Worm (Caenorhabditis elegans) whole organism, late embryonic: ENCODE data around the gene ugt-43.

Source experiments
- C08G9.2 ChIP-seq: sonication (generic microtip); optimal IDR thresholded peaks from 2 replicates; lab custom pipeline; 2016; ENCODE audit warnings: mild to moderate bottlenecking, missing genetic modification characterization, moderate library complexity, missing compliant biosample characterization
- K02D7.2 ChIP-seq: sonication (generic microtip); optimal IDR thresholded peaks from 2 replicates; lab custom pipeline; 2017; ENCODE audit warnings: mild to moderate bottlenecking, missing genetic modification characterization, missing compliant biosample characterization
- T23F11.4 ChIP-seq: fragments of 200-800 bp; sonication (Bioruptor generic); optimal IDR thresholded peaks from 2 replicates; lab custom pipeline; 2018; ENCODE audit warnings: mild to moderate bottlenecking, missing genetic modification characterization, missing compliant biosample characterization
- Y22D7AL.16 ChIP-seq: sonication (generic microtip); optimal IDR thresholded peaks from 2 replicates; lab custom pipeline; 2016; ENCODE audit warnings: missing genetic modification characterization, missing compliant biosample characterization
- ama-1 ChIP-seq: fragments of 150-350 bp; optimal IDR thresholded peaks from 2 replicates; lab custom pipeline; 2014
- ceh-14 ChIP-seq: sonication (generic microtip); optimal IDR thresholded peaks from 2 replicates; lab custom pipeline; 2016; ENCODE audit warnings: missing genotype, missing genetic modification characterization, missing compliant biosample characterization
- ceh-22 ChIP-seq: sonication (generic microtip); optimal IDR thresholded peaks from 2 replicates; lab custom pipeline; 2017; ENCODE audit warnings: missing biosample characterization, missing genetic modification characterization
- ceh-30 ChIP-seq: fragments of 150-350 bp; optimal IDR thresholded peaks from 2 replicates; lab custom pipeline; 2014; ENCODE audit warnings: missing biosample characterization, missing genetic modification characterization
- ceh-45 ChIP-seq: fragments of 200-800 bp; sonication (Bioruptor generic); IDR thresholded peaks from 2 replicates; pipeline ENCODE4 v1.3.6; 2022; ENCODE audit warnings: missing genetic modification reagents, missing genetic modification characterization, missing compliant biosample characterization
- ceh-48 ChIP-seq: sonication (generic microtip); optimal IDR thresholded peaks from 2 replicates; lab custom pipeline; 2016; ENCODE audit warnings: missing genetic modification characterization, inconsistent platforms, missing compliant biosample characterization
- ceh-6 ChIP-seq: fragments of 200-800 bp; sonication (Bioruptor generic); optimal IDR thresholded peaks from 2 replicates; lab custom pipeline; 2018; ENCODE audit warnings: mild to moderate bottlenecking, missing genetic modification characterization, missing compliant biosample characterization
- che-1 ChIP-seq: sonication (generic microtip); optimal IDR thresholded peaks from 2 replicates; lab custom pipeline; 2016; ENCODE audit warnings: mild to moderate bottlenecking, missing genetic modification characterization, missing compliant biosample characterization
- dmd-4 ChIP-seq: sonication (generic microtip); optimal IDR thresholded peaks from 2 replicates; lab custom pipeline; 2016; ENCODE audit warnings: borderline replicate concordance, missing genetic modification characterization, missing compliant biosample characterization
- elt-2 ChIP-seq: sonication (generic microtip); optimal IDR thresholded peaks from 2 replicates; lab custom pipeline; 2016; ENCODE audit warnings: missing genetic modification reagents, missing genetic modification characterization, missing compliant biosample characterization
- elt-4 ChIP-seq: sonication (generic microtip); optimal IDR thresholded peaks from 2 replicates; lab custom pipeline; 2016; ENCODE audit warnings: missing genetic modification characterization, missing compliant biosample characterization
- eyg-1 ChIP-seq: sonication (generic microtip); optimal IDR thresholded peaks from 2 replicates; lab custom pipeline; 2016; ENCODE audit warnings: missing genotype, missing genetic modification characterization, missing compliant biosample characterization
- fax-1 ChIP-seq: sonication (generic microtip); optimal IDR thresholded peaks from 2 replicates; lab custom pipeline; 2016; ENCODE audit warnings: missing genotype, missing genetic modification characterization, missing compliant biosample characterization
- hlh-15 ChIP-seq: sonication (generic microtip); optimal IDR thresholded peaks from 2 replicates; lab custom pipeline; 2016; ENCODE audit warnings: missing genetic modification characterization, missing compliant biosample characterization
- hlh-30 ChIP-seq: sonication (generic microtip); optimal IDR thresholded peaks from 2 replicates; lab custom pipeline; 2017; ENCODE audit warnings: antibody characterized with exemption, missing genetic modification characterization, missing compliant biosample characterization; ENCODE audit not compliant: insufficient read depth
- hlh-6 ChIP-seq: sonication (generic microtip); optimal IDR thresholded peaks from 2 replicates; lab custom pipeline; 2016; ENCODE audit warnings: missing genotype, missing genetic modification characterization, missing compliant biosample characterization
- hlh-8 ChIP-seq: sonication (generic microtip); optimal IDR thresholded peaks from 2 replicates; lab custom pipeline; 2016; ENCODE audit warnings: missing genotype, missing genetic modification characterization, missing compliant biosample characterization
- lim-6 ChIP-seq: sonication (generic microtip); optimal IDR thresholded peaks from 2 replicates; lab custom pipeline; 2016; ENCODE audit warnings: missing genetic modification characterization, missing compliant biosample characterization
- mec-3 ChIP-seq: sonication (generic microtip); optimal IDR thresholded peaks from 2 replicates; lab custom pipeline; 2016; ENCODE audit warnings: borderline replicate concordance, missing genetic modification characterization, missing compliant biosample characterization
- nfya-1 ChIP-seq: sonication (generic microtip); optimal IDR thresholded peaks from 2 replicates; lab custom pipeline; 2017; ENCODE audit warnings: missing genetic modification characterization, mild to moderate bottlenecking, missing compliant biosample characterization, antibody characterized with exemption, moderate library complexity
- nhr-11 ChIP-seq: fragments of 150-350 bp; optimal IDR thresholded peaks from 2 replicates; lab custom pipeline; 2014; ENCODE audit warnings: missing biosample characterization, missing genetic modification characterization
- npax-4 ChIP-seq: sonication (generic microtip); optimal IDR thresholded peaks from 2 replicates; lab custom pipeline; 2016; ENCODE audit warnings: missing genetic modification characterization, missing compliant biosample characterization
- pag-3 ChIP-seq: sonication (generic microtip); optimal IDR thresholded peaks from 2 replicates; lab custom pipeline; 2016; ENCODE audit warnings: missing compliant biosample characterization, missing genetic modification characterization, borderline replicate concordance
- pax-1 ChIP-seq: fragments of 150-350 bp; optimal IDR thresholded peaks from 2 replicates; lab custom pipeline; 2014; ENCODE audit warnings: missing biosample characterization, missing genetic modification characterization
- pha-2 ChIP-seq: sonication (generic microtip); optimal IDR thresholded peaks from 2 replicates; lab custom pipeline; 2017; ENCODE audit warnings: mild to moderate bottlenecking, missing genetic modification characterization, missing compliant biosample characterization
- pha-4 ChIP-seq: fragments of 150-350 bp; optimal IDR thresholded peaks from 2 replicates; lab custom pipeline; 2018; ENCODE audit warnings: missing biosample characterization, missing genetic modification reagents, missing genetic modification characterization
- pqm-1 ChIP-seq: sonication (generic microtip); optimal IDR thresholded peaks from 2 replicates; lab custom pipeline; 2016; ENCODE audit warnings: missing genetic modification characterization, missing compliant biosample characterization
- pros-1 ChIP-seq: fragments of 150-350 bp; optimal IDR thresholded peaks from 2 replicates; lab custom pipeline; 2014; ENCODE audit warnings: missing biosample characterization, missing genetic modification reagents, missing genetic modification characterization
- rnt-1 ChIP-seq: sonication (generic microtip); optimal IDR thresholded peaks from 2 replicates; lab custom pipeline; 2016; ENCODE audit warnings: missing genetic modification characterization, missing compliant biosample characterization
- sdc-2 ChIP-seq: sonication (generic microtip); optimal IDR thresholded peaks from 2 replicates; lab custom pipeline; 2016; ENCODE audit warnings: missing genotype, missing genetic modification characterization, missing compliant biosample characterization
- tbx-2 ChIP-seq: sonication (generic microtip); optimal IDR thresholded peaks from 2 replicates; lab custom pipeline; 2016; ENCODE audit warnings: missing genetic modification characterization, missing compliant biosample characterization
- tbx-7 ChIP-seq: sonication (generic microtip); optimal IDR thresholded peaks from 2 replicates; lab custom pipeline; 2016; ENCODE audit warnings: missing genotype, missing genetic modification characterization, missing compliant biosample characterization
- ttx-3 ChIP-seq: sonication (generic microtip); optimal IDR thresholded peaks from 2 replicates; lab custom pipeline; 2016; ENCODE audit warnings: missing genetic modification reagents, missing genetic modification characterization, missing compliant biosample characterization
- unc-55 ChIP-seq: sonication (generic microtip); optimal IDR thresholded peaks from 2 replicates; lab custom pipeline; 2017; ENCODE audit warnings: missing biosample characterization, missing genetic modification reagents, missing genetic modification characterization
- zip-5 ChIP-seq: sonication (generic microtip); optimal IDR thresholded peaks from 2 replicates; lab custom pipeline; 2016; ENCODE audit warnings: missing genetic modification characterization, missing compliant biosample characterization

Gene ugt-43

ce11 chrIV:10462608-10463007, 1.8 kb upstream of the ugt-43 start:
- TF ChIP-seq zip-5 (tag; lab: Kevin White, UChicago) (no peak), nhr-11 (no peak), rnt-1 (tag; lab: Kevin White, UChicago) (no peak), C08G9.2 (tag; lab: Kevin White, UChicago) (no peak), pag-3 (no peak), hlh-30 (tag; lab: Kevin White, UChicago) (no peak), T23F11.4 (GFP tag; lab: Kevin White, UChicago) (no peak), dmd-4 (tag; lab: Kevin White, UChicago) (no peak), nfya-1 (no peak), elt-2 (tag; lab: Kevin White, UChicago) (no peak), elt-4 (no peak), eyg-1 (tag; lab: Kevin White, UChicago) (no peak), lim-6 (tag; lab: Kevin White, UChicago) (no peak), npax-4 (tag; lab: Kevin White, UChicago) (no peak), pha-4 (tag; lab: Kevin White, UChicago) (no peak), ceh-30 (tag; lab: Kevin White, UChicago) (no peak), pqm-1 (no peak)

ce11 chrIV:10463127-10463526, 1.3 kb upstream of the ugt-43 start:
- TF ChIP-seq tbx-2 (no peak), elt-2 (tag; lab: Kevin White, UChicago) (peak; percentile 42), npax-4 (tag; lab: Kevin White, UChicago) (no peak), nhr-11 (no peak), ceh-22 (tag; lab: Kevin White, UChicago) (no peak), unc-55 (no peak), K02D7.2 (tag; lab: Kevin White, UChicago) (no peak), pax-1 (no peak), ttx-3 (no peak)

ce11 chrIV:10465764-10466163, 1.4 kb downstream of the ugt-43 start:
- TF ChIP-seq tbx-7 (tag; lab: Kevin White, UChicago) (no peak), rnt-1 (tag; lab: Kevin White, UChicago) (no peak), ceh-6 (GFP tag; lab: Kevin White, UChicago) (no peak), T23F11.4 (GFP tag; lab: Kevin White, UChicago) (no peak), hlh-8 (tag; lab: Kevin White, UChicago) (no peak), dmd-4 (tag; lab: Kevin White, UChicago) (no peak), elt-2 (tag; lab: Kevin White, UChicago) (no peak), hlh-15 (tag; lab: Kevin White, UChicago) (no peak), ceh-14 (no peak), ama-1 (lab: Kevin White, UChicago) (no peak), fax-1 (no peak), mec-3 (no peak)
- TF ChIP-seq, all 69 proteins: peak for 0

ce11 chrIV:10466398-10466797, 2.0 kb downstream of the ugt-43 start:
- no peak for TF ChIP-seq Y22D7AL.16 (tag; lab: Kevin White, UChicago)
- no peak for TF ChIP-seq ceh-45 (GFP tag; lab: Robert Waterston, UW)
- no peak for TF ChIP-seq pax-1
- no peak for TF ChIP-seq mec-3
- TF ChIP-seq che-1 (tag; lab: Kevin White, UChicago): no peak
- no peak for TF ChIP-seq rnt-1 (tag; lab: Kevin White, UChicago)
- no peak for TF ChIP-seq pha-2 (tag; lab: Kevin White, UChicago)
- TF ChIP-seq pqm-1: no peak
- no peak for TF ChIP-seq ceh-48 (tag; lab: Kevin White, UChicago)
- TF ChIP-seq hlh-8 (tag; lab: Kevin White, UChicago): no peak
- no peak for TF ChIP-seq pros-1 (tag; lab: Kevin White, UChicago)
- TF ChIP-seq sdc-2: no peak
- no peak for TF ChIP-seq hlh-6 (tag; lab: Kevin White, UChicago)
- TF ChIP-seq, all 69 proteins: peak for 0
